Worm (Caenorhabditis elegans): ENCODE results near the gene C50D2.2.

C50D2.2 gene

DNA sequence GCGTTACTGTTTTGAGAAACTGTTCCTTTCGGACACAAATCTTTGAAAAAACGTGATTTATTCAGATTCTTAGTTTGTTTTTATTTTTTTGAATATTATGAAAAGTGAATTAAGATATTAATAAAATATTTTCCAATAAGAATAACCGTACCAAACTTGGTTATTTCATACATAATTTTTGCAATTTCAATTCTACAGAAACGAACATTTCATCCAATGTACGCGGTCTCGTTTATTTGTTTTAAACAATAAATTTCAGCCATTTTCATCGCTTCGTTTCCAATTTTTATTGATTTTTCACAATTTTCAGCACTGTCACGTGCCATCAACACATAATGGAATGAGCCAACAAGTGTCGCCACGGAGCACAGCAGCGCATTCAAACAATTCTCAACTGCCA is 38.0 kb downstream of the C50D2.2 start, which contains the start of gene T25D3.4:
T25D3.4 (plus strand) TSS at position 301 of the 400 bp plus-strand sequence.
- no peak for TF ChIP-seq skn-1 (tag; optimal IDR thresholded peaks at IDR 0.05)
- no peak for TF ChIP-seq lin-39 (tag; optimal IDR thresholded peaks at IDR 0.05)
- TF ChIP-seq nhr-19 (GFP tag; conservative IDR thresholded peaks at IDR 0.05): no peak
- no peak for TF ChIP-seq xbp-1 (tag; optimal IDR thresholded peaks at IDR 0.05)
- peak in 1 of 2 experiments; percentile 49 for TF ChIP-seq lsy-2 (tag; optimal IDR thresholded peaks at IDR 0.05)
- TF ChIP-seq ceh-63 (GFP tag; optimal IDR thresholded peaks at IDR 0.05): no peak
- TF ChIP-seq nhr-90 (tag; optimal IDR thresholded peaks at IDR 0.05; ENCODE audit: poor library complexity): peak; percentile 4
- TF ChIP-seq nhr-11 (tag; optimal IDR thresholded peaks at IDR 0.05): no peak
- no peak for TF ChIP-seq dpl-1 (GFP tag; optimal IDR thresholded peaks at IDR 0.05)
- TF ChIP-seq C16A3.4 (tag; optimal IDR thresholded peaks at IDR 0.05): no peak
- TF ChIP-seq fos-1 (tag; optimal IDR thresholded peaks at IDR 0.05): no peak
- no peak for TF ChIP-seq jun-1 (tag; optimal IDR thresholded peaks at IDR 0.05)
- TF ChIP-seq pax-3 (tag; optimal IDR thresholded peaks at IDR 0.05): peak; percentile 48
- peak in 1 of 2 experiments; percentile 23 for TF ChIP-seq lin-35 (GFP tag; optimal IDR thresholded peaks at IDR 0.05)

DNA sequence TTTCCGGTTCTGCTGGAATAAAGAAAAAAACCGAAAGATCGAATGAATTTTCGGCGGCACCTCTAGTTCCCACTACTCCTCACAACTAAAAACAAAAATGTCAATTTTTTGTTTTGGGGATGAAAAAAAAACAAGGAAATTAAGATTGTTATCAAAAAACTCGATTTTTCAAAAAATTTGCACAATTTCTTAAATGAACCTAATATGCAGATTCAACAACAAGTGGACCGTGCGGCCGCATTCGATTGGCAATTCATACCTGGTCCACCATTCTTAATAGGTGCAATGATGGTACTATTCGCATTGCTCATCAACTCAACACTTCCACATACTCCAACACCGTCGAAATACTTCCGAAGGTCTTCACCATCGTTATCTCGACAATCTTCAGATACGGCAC is 42.5 kb downstream of the C50D2.2 start:
- TF ChIP-seq nhr-28 (tag; optimal IDR thresholded peaks at IDR 0.05) (no peak), efl-3 (GFP tag; optimal IDR thresholded peaks at IDR 0.05) (no peak), lin-35 (GFP tag; optimal IDR thresholded peaks at IDR 0.05) (no peak), ama-1 (optimal IDR thresholded peaks at IDR 0.05) (no peak), hpl-2 (GFP tag; optimal IDR thresholded peaks at IDR 0.05) (no peak), pax-3 (tag; optimal IDR thresholded peaks at IDR 0.05) (no peak), nhr-237 (tag; optimal IDR thresholded peaks at IDR 0.05) (no peak), nhr-77 (tag; optimal IDR thresholded peaks at IDR 0.05) (no peak), mep-1 (tag; optimal IDR thresholded peaks at IDR 0.05) (no peak), rnt-1 (tag; optimal IDR thresholded peaks at IDR 0.05) (no peak), snpc-4 (tag; optimal IDR thresholded peaks at IDR 0.05) (no peak), nhr-12 (tag; optimal IDR thresholded peaks at IDR 0.05) (no peak), sptf-1 (tag; optimal IDR thresholded peaks at IDR 0.05) (no peak), dsc-1 (tag; optimal IDR thresholded peaks at IDR 0.05) (no peak)

DNA sequence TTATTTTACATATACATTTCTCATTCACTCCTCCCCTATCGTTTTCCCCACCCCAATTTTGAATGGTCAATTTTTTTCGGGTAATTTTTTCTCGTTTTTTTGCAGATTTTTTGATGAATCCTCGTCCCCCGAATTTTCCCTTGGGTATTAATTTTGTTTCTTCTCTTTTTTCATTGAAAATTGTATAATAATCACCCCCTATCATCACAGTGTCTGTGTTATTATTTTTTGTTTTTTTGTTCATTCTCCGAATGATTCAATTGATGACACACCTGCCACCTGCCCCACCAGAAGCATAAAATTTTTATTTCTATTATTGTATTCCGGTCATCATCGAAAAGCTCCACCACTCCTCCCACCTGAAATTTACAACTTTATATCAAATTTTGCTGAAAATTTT is 43.3 kb downstream of the C50D2.2 start, which contains the start of gene T25D3.3:
T25D3.3 (plus strand) TSS at position 301 of the 400 bp plus-strand sequence.
- TF ChIP-seq hlh-4 (tag; optimal IDR thresholded peaks at IDR 0.05): no peak
- TF ChIP-seq efl-1 (optimal IDR thresholded peaks at IDR 0.05): no peak
- no peak for TF ChIP-seq efl-1 (GFP tag; optimal IDR thresholded peaks at IDR 0.05 in 1 of 2)
- TF ChIP-seq sup-37 (GFP tag; optimal IDR thresholded peaks at IDR 0.05): no peak
- TF ChIP-seq C04F5.9 (tag; optimal IDR thresholded peaks at IDR 0.05): no peak
- TF ChIP-seq nhr-47 (tag; optimal IDR thresholded peaks at IDR 0.05): no peak
- no peak for TF ChIP-seq unc-30 (tag; optimal IDR thresholded peaks at IDR 0.05)

DNA sequence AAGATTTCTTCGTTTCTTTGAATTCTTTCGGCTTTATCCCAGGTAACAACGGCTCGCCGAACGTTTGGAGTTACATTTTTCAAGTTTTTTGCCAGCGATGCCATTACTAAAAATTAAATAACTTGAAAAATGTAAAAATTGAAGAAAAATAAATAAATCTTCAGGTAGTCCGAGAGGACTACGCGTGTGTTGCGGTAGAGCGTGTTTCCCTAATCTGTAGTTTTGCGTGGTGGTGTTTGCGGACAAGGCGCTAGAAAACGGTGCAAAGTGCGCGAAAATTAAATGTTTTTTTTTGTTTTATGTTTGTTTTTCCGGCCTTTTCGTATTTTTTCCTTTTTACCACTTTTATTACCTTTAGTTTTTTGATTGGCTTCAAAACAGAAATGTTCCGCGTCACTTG is 46.9 kb downstream of the C50D2.2 start, which contains the start of gene mrpl-28:
mrpl-28 (minus strand) TSS at position 106 of the 400 bp plus-strand sequence.
- peak; percentile 95 to 98 for TF ChIP-seq lin-35 (GFP tag; optimal IDR thresholded peaks at IDR 0.05)
- no peak for TF ChIP-seq ceh-63 (GFP tag; optimal IDR thresholded peaks at IDR 0.05)
- TF ChIP-seq unc-30 (tag; optimal IDR thresholded peaks at IDR 0.05): peak; percentile 71
- peak; percentile 63 for TF ChIP-seq fkh-10 (GFP tag; optimal IDR thresholded peaks at IDR 0.05)
- peak; percentile 97 for TF ChIP-seq nhr-20 (tag; optimal IDR thresholded peaks at IDR 0.05)
- no peak for TF ChIP-seq pag-3 (tag; optimal IDR thresholded peaks at IDR 0.05; ENCODE audit: borderline replicate concordance, insufficient read depth)
- peak; percentile 90 for TF ChIP-seq jun-1 (tag; optimal IDR thresholded peaks at IDR 0.05)
- TF ChIP-seq ets-5 (GFP tag; IDR thresholded peaks at IDR 0.05): no peak
- peak; percentile 68 for TF ChIP-seq mef-2 (tag; optimal IDR thresholded peaks at IDR 0.05)
- peak in 3 of 6 experiments; percentile 61 to 89 (median 84) for TF ChIP-seq elt-3 (tag; optimal IDR thresholded peaks at IDR 0.05)
- TF ChIP-seq unc-98 (GFP tag; IDR thresholded peaks at IDR 0.05): peak; percentile 82
- peak; percentile 92 for TF ChIP-seq ceh-8 (GFP tag; optimal IDR thresholded peaks at IDR 0.05)
- peak; percentile 94 for TF ChIP-seq egl-13 (tag; optimal IDR thresholded peaks at IDR 0.05)
- peak; percentile 97 for TF ChIP-seq rnt-1 (tag; optimal IDR thresholded peaks at IDR 0.05)
- peak; percentile 81 for TF ChIP-seq nhr-77 (tag; optimal IDR thresholded peaks at IDR 0.05)
- TF ChIP-seq tlp-1 (tag; optimal IDR thresholded peaks at IDR 0.05): no peak
- no peak for TF ChIP-seq ces-1 (GFP tag; optimal IDR thresholded peaks at IDR 0.05)
- TF ChIP-seq nhr-12 (tag; optimal IDR thresholded peaks at IDR 0.05): peak; percentile 52
- TF ChIP-seq C04F5.9 (tag; optimal IDR thresholded peaks at IDR 0.05): peak; percentile 90
- peak; percentile 92 for TF ChIP-seq aly-2 (tag; optimal IDR thresholded peaks at IDR 0.05)
- peak; percentile 27 for TF ChIP-seq C34B4.2 (tag; optimal IDR thresholded peaks at IDR 0.05)
- TF ChIP-seq swsn-7 (tag; optimal IDR thresholded peaks at IDR 0.05): peak; percentile 97
- TF ChIP-seq hpl-2 (GFP tag; optimal IDR thresholded peaks at IDR 0.05): peak; percentile 33
- peak; percentile 95 for TF ChIP-seq irx-1 (tag; optimal IDR thresholded peaks at IDR 0.05)
- TF ChIP-seq ztf-11 (tag; optimal IDR thresholded peaks at IDR 0.05): peak; percentile 19 to 91

Data from whole organism, L1 larva.